Worm (Caenorhabditis elegans) whole organism, L4 larva: ENCODE measurements around the gene F47B8.13.

Experiments
- D1046.2 ChIP-seq: fragments of 200-800 bp; sonication (Bioruptor generic); IDR thresholded peaks from 2 replicates; pipeline ENCODE4 v1.3.6; 2022; ENCODE audit warnings: missing genetic modification characterization, missing compliant biosample characterization
- F10B5.3 ChIP-seq: sonication (generic microtip); optimal IDR thresholded peaks from 2 replicates; lab custom pipeline; 2016; ENCODE audit warnings: mild to moderate bottlenecking, missing genetic modification characterization, missing compliant biosample characterization
- F26F4.8 ChIP-seq: fragments of 200-800 bp; sonication (Bioruptor generic); conservative IDR thresholded peaks from 2 replicates; pipeline ENCODE4 v1.3.6; 2022; ENCODE audit warnings: missing genetic modification characterization, missing compliant biosample characterization
- F37D6.2 ChIP-seq: sonication (generic microtip); optimal IDR thresholded peaks from 2 replicates; lab custom pipeline; 2016; ENCODE audit warnings: mild to moderate bottlenecking, missing genetic modification characterization, missing compliant biosample characterization
- F49E8.2 ChIP-seq: sonication (generic microtip); optimal IDR thresholded peaks from 2 replicates; lab custom pipeline; 2016; ENCODE audit warnings: missing compliant biosample characterization, mild to moderate bottlenecking, missing genetic modification characterization, borderline replicate concordance
- T20F7.1 ChIP-seq: fragments of 200-800 bp; sonication (Bioruptor generic); optimal IDR thresholded peaks from 2 replicates; lab custom pipeline; 2018; ENCODE audit warnings: mild to moderate bottlenecking, missing genetic modification characterization, missing compliant biosample characterization
- T26A8.4 ChIP-seq: fragments of 200-800 bp; sonication (Bioruptor generic); IDR thresholded peaks from 2 replicates; pipeline ENCODE4 v1.3.6; 2022; ENCODE audit warnings: missing genetic modification characterization, missing compliant biosample characterization
- Y48G9A.11 ChIP-seq: fragments of 200-800 bp; sonication (Bioruptor generic); IDR thresholded peaks from 2 replicates; pipeline ENCODE4 v1.3.6; 2022; ENCODE audit warnings: missing genetic modification reagents, missing genetic modification characterization, missing compliant biosample characterization
- Y5F2A.4 ChIP-seq: fragments of 200-800 bp; sonication (Bioruptor generic); optimal IDR thresholded peaks from 2 replicates; lab custom pipeline; 2018; ENCODE audit warnings: mild to moderate bottlenecking, missing genetic modification characterization, missing compliant biosample characterization
- Y75B8A.6 ChIP-seq: fragments of 200-800 bp; sonication (Bioruptor generic); IDR thresholded peaks from 2 replicates; pipeline ENCODE4 v1.3.6; 2022; ENCODE audit warnings: missing genetic modification reagents, missing genetic modification characterization, missing compliant biosample characterization
- ZK337.2 ChIP-seq: fragments of 200-800 bp; sonication (Bioruptor generic); IDR thresholded peaks from 2 replicates; pipeline ENCODE4 v1.3.6; 2022; ENCODE audit warnings: missing genetic modification reagents, missing genetic modification characterization, missing compliant biosample characterization
- aly-2 ChIP-seq: sonication (generic microtip); optimal IDR thresholded peaks from 2 replicates; lab custom pipeline; 2018; ENCODE audit warnings: missing biosample characterization, missing genetic modification characterization
- ama-1 ChIP-seq: fragments of 150-350 bp; optimal IDR thresholded peaks from 2 replicates; lab custom pipeline; 2014; ENCODE audit warnings: inconsistent platforms, mixed read lengths
- arid-1 ChIP-seq: fragments of 200-800 bp; sonication (Bioruptor generic); conservative IDR thresholded peaks from 2 replicates; pipeline ENCODE4 v1.3.6; 2022; ENCODE audit warnings: missing genetic modification reagents, missing genetic modification characterization, missing compliant biosample characterization
- ceh-32 ChIP-seq: sonication (generic microtip); optimal IDR thresholded peaks from 2 replicates; lab custom pipeline; 2016; ENCODE audit warnings: mild to moderate bottlenecking, missing genetic modification characterization, missing compliant biosample characterization; ENCODE audit not compliant: poor library complexity
- ceh-44 ChIP-seq: fragments of 200-800 bp; sonication (Bioruptor generic); IDR thresholded peaks from 2 replicates; pipeline ENCODE4 v1.3.6; 2022; ENCODE audit warnings: missing genetic modification reagents, missing genetic modification characterization, missing compliant biosample characterization
- ces-1 ChIP-seq: fragments of 150-350 bp; sonication (generic microtip); optimal IDR thresholded peaks from 4 replicates; lab custom pipeline; 2014; ENCODE audit warnings: missing biosample characterization, missing genetic modification reagents, missing genetic modification characterization
- cey-2 ChIP-seq: sonication (generic microtip); optimal IDR thresholded peaks from 3 replicates; lab custom pipeline; 2017; ENCODE audit warnings: missing genetic modification characterization, mild to moderate bottlenecking, missing compliant biosample characterization, antibody characterized with exemption, borderline replicate concordance; ENCODE audit not compliant: insufficient read depth
- daf-12 ChIP-seq: fragments of 150-350 bp; optimal IDR thresholded peaks from 2 replicates; lab custom pipeline; 2014; ENCODE audit warnings: missing biosample characterization, missing genetic modification reagents, missing genetic modification characterization
- dmd-8 ChIP-seq: fragments of 200-800 bp; sonication (Bioruptor generic); IDR thresholded peaks from 2 replicates; pipeline ENCODE4 v1.3.6; 2022; ENCODE audit warnings: missing genetic modification characterization, missing compliant biosample characterization
- dmd-9 ChIP-seq: fragments of 200-800 bp; sonication (Bioruptor generic); IDR thresholded peaks from 2 replicates; pipeline ENCODE4 v1.3.6; 2022; ENCODE audit warnings: missing genetic modification reagents, missing genetic modification characterization, missing compliant biosample characterization
- duxl-1 ChIP-seq: sonication (generic microtip); optimal IDR thresholded peaks from 2 replicates; lab custom pipeline; 2016; ENCODE audit warnings: mild to moderate bottlenecking, missing genetic modification characterization, moderate library complexity, missing compliant biosample characterization; ENCODE audit not compliant: poor library complexity
- fkh-10 ChIP-seq: fragments of 150-350 bp; optimal IDR thresholded peaks from 2 replicates; lab custom pipeline; 2014; ENCODE audit warnings: missing biosample characterization, missing genetic modification reagents, missing genetic modification characterization
- fos-1 ChIP-seq: fragments of 150-350 bp; optimal IDR thresholded peaks from 2 replicates; lab custom pipeline; 2014; ENCODE audit warnings: missing biosample characterization, missing genetic modification characterization
- hlh-11 ChIP-seq: fragments of 200-800 bp; sonication (Bioruptor generic); optimal IDR thresholded peaks from 2 replicates; lab custom pipeline; 2018; ENCODE audit warnings: mild to moderate bottlenecking, missing genetic modification characterization, missing compliant biosample characterization
- hmg-1.1 ChIP-seq: fragments of 200-800 bp; sonication (Bioruptor generic); IDR thresholded peaks from 2 replicates; pipeline ENCODE4 v1.3.6; 2022; ENCODE audit warnings: missing genetic modification reagents, missing genetic modification characterization, missing compliant biosample characterization
- lim-7 ChIP-seq: fragments of 200-800 bp; sonication (Bioruptor generic); IDR thresholded peaks from 2 replicates; pipeline ENCODE4 v1.3.6; 2022; ENCODE audit warnings: missing genetic modification characterization, missing compliant biosample characterization
- lin-13 ChIP-seq: fragments of 150-350 bp; optimal IDR thresholded peaks from 2 replicates; lab custom pipeline; 2014; ENCODE audit warnings: missing biosample characterization, missing genetic modification reagents, missing genetic modification characterization
- lin-38 ChIP-seq: fragments of 200-800 bp; sonication (Bioruptor generic); IDR thresholded peaks from 2 replicates; pipeline ENCODE4 v1.3.6; 2022; ENCODE audit warnings: missing genetic modification reagents, missing genetic modification characterization, missing compliant biosample characterization
- lir-3 ChIP-seq: sonication (generic microtip); optimal IDR thresholded peaks from 2 replicates; lab custom pipeline; 2016; ENCODE audit warnings: mild to moderate bottlenecking, missing genetic modification characterization, missing compliant biosample characterization
- mdt-29 ChIP-seq: fragments of 200-800 bp; sonication (Bioruptor generic); IDR thresholded peaks from 2 replicates; pipeline ENCODE4 v1.3.6; 2022; ENCODE audit warnings: missing genetic modification reagents, missing genetic modification characterization, missing compliant biosample characterization
- mep-1 ChIP-seq: fragments of 150-350 bp; sonication (generic microtip); optimal IDR thresholded peaks from 3 replicates; lab custom pipeline; 2014; ENCODE audit warnings: missing biosample characterization, missing genetic modification characterization
- mes-2 ChIP-seq: sonication (generic microtip); optimal IDR thresholded peaks from 2 replicates; lab custom pipeline; 2016; ENCODE audit warnings: missing genotype, mild to moderate bottlenecking, missing genetic modification characterization, missing compliant biosample characterization; ENCODE audit not compliant: poor library complexity, severe bottlenecking
- mxl-2 ChIP-seq: fragments of 200-800 bp; sonication (Bioruptor generic); conservative IDR thresholded peaks from 2 replicates; pipeline ENCODE4 v1.3.6; 2022; ENCODE audit warnings: missing genetic modification reagents, missing genetic modification characterization, missing compliant biosample characterization
- mxl-3 ChIP-seq: fragments of 200-800 bp; sonication (Bioruptor generic); optimal IDR thresholded peaks from 2 replicates; lab custom pipeline; 2018; ENCODE audit warnings: mild to moderate bottlenecking, missing genetic modification characterization, missing compliant biosample characterization
- nhr-11 ChIP-seq: fragments of 150-350 bp; optimal IDR thresholded peaks from 2 replicates; lab custom pipeline; 2014; ENCODE audit warnings: missing biosample characterization, missing genetic modification characterization
- nhr-237 ChIP-seq: sonication (generic microtip); optimal IDR thresholded peaks from 2 replicates; lab custom pipeline; 2017; ENCODE audit warnings: missing biosample characterization, missing genetic modification characterization
- nhr-25 ChIP-seq: sonication (generic microtip); optimal IDR thresholded peaks from 2 replicates; lab custom pipeline; 2017; ENCODE audit warnings: missing genetic modification characterization, mild to moderate bottlenecking, missing compliant biosample characterization, antibody characterized with exemption, moderate library complexity, borderline replicate concordance; ENCODE audit not compliant: insufficient read depth
- nhr-48 ChIP-seq: sonication (generic microtip); optimal IDR thresholded peaks from 2 replicates; lab custom pipeline; 2016; ENCODE audit warnings: mild to moderate bottlenecking, missing genetic modification characterization, missing compliant biosample characterization
- nhr-77 ChIP-seq: fragments of 150-350 bp; optimal IDR thresholded peaks from 2 replicates; lab custom pipeline; 2014; ENCODE audit warnings: missing biosample characterization, missing genetic modification characterization
- pha-4 ChIP-seq, 2 experiments: fragments of 150-350 bp in 1 of 2; fragments of 200-800 bp in 1 of 2; sonication (Bioruptor generic) in 1 of 2; IDR thresholded peaks in 1 of 2; optimal IDR thresholded peaks in 1 of 2; 2 replicates each; pipeline versions ENCODE4 v1.3.6 to Lab custom; 2014 to 2022; ENCODE audit warnings: missing genetic modification characterization in 2 of 2, missing genetic modification reagents in 2 of 2, missing biosample characterization in 1 of 2, missing compliant biosample characterization in 1 of 2
- pqm-1 ChIP-seq: sonication (generic microtip); optimal IDR thresholded peaks from 2 replicates; lab custom pipeline; 2017; ENCODE audit warnings: missing biosample characterization, missing genetic modification characterization
- skn-1 ChIP-seq: fragments of 150-350 bp; optimal IDR thresholded peaks from 2 replicates; lab custom pipeline; 2014; ENCODE audit warnings: missing biosample characterization, missing genetic modification characterization
- tra-1 ChIP-seq: fragments of 200-800 bp; sonication (Bioruptor generic); IDR thresholded peaks from 2 replicates; pipeline ENCODE4 v1.3.6; 2022; ENCODE audit warnings: missing genetic modification reagents, missing genetic modification characterization, missing compliant biosample characterization
- unc-39 ChIP-seq: sonication (generic microtip); optimal IDR thresholded peaks from 2 replicates; lab custom pipeline; 2017; ENCODE audit warnings: missing biosample characterization, missing genetic modification characterization
- vab-7 ChIP-seq: fragments of 200-800 bp; sonication (Bioruptor generic); IDR thresholded peaks from 2 replicates; pipeline ENCODE4 v1.3.6; 2022; ENCODE audit warnings: missing genetic modification reagents, missing genetic modification characterization, missing compliant biosample characterization
- zag-1 ChIP-seq: fragments of 150-350 bp; optimal IDR thresholded peaks from 2 replicates; lab custom pipeline; 2014; ENCODE audit warnings: missing biosample characterization, missing genetic modification characterization
- zfp-2 ChIP-seq: sonication (generic microtip); optimal IDR thresholded peaks from 2 replicates; lab custom pipeline; 2016; ENCODE audit warnings: mild to moderate bottlenecking, missing genetic modification characterization, missing compliant biosample characterization
- zip-2 ChIP-seq: fragments of 150-350 bp; optimal IDR thresholded peaks from 2 replicates; lab custom pipeline; 2014; ENCODE audit warnings: missing biosample characterization, missing genetic modification characterization

Gene F47B8.13

DNA sequence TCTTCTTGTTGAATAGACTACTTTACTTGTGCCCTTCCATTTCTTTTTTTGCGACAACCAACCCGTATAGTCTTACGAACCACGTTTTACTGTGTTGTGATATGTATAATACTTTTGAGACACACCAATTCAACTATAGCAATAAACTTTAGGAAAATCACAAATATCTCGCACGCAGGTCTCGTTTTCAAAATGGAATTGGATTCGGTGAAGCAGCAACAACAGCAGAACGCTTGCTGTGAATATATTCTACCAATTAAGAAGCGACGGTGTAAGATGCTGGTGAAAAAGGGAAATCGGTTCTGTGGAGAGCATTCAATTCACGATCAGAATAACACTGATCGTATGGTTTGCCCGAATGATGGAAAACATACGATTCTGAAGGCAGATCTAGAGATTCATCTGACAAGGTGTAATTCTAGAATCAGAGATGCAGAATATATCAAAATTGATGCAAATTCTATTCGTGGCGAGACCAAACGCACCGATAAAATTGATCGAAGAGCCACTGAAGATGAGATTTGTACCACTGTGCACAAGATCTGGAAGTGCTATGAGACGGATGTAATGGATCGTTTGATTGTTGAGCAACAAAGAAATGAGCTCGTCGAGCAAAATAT is 34.8 kb upstream of the F47B8.13 start, which contains the start of gene Y49A3A.3 (continued):
- TF ChIP-seq F49E8.2 (tag; lab: Kevin White, UChicago), result no peak
- peak; percentile 31 for TF ChIP-seq mes-2 (tag; lab: Kevin White, UChicago)
- TF ChIP-seq ceh-32, result no peak
- TF ChIP-seq lir-3 (tag; lab: Kevin White, UChicago), result no peak
- no peak for TF ChIP-seq cey-2 (tag; lab: Kevin White, UChicago)
- TF ChIP-seq ZK337.2 (GFP tag; lab: Robert Waterston, UW), result no peak
- peak; percentile 7 for TF ChIP-seq lin-13
- no peak for TF ChIP-seq F10B5.3 (tag; lab: Kevin White, UChicago)
- no peak; the same call in 1 of the 2 replicates for TF ChIP-seq mdt-29
- no peak for TF ChIP-seq zag-1 (tag; lab: Kevin White, UChicago)
- no peak for TF ChIP-seq F37D6.2
- TF ChIP-seq aly-2 (tag; lab: Kevin White, UChicago), result peak; percentile 83
- TF ChIP-seq ceh-44 (GFP tag; lab: Robert Waterston, UW), result no peak
- peak; percentile 62 for TF ChIP-seq Y5F2A.4 (GFP tag; lab: Kevin White, UChicago)
- TF ChIP-seq pha-4 (GFP tag; IDR thresholded peaks at IDR 0.05; lab: Robert Waterston, UW), result peak; percentile 67
- TF ChIP-seq pha-4 (tag; optimal IDR thresholded peaks at IDR 0.05; lab: Kevin White, UChicago), result no peak
- no peak for TF ChIP-seq ces-1 (GFP tag; lab: Kevin White, UChicago)
- peak; percentile 58 for TF ChIP-seq nhr-237 (tag; lab: Kevin White, UChicago)
- TF ChIP-seq dmd-9 (GFP tag; lab: Robert Waterston, UW), result no peak
- no peak for TF ChIP-seq daf-12 (tag; lab: Kevin White, UChicago)
- TF ChIP-seq lin-38 (GFP tag; lab: Robert Waterston, UW), result peak; percentile 66
- peak; percentile 37; the same call in 1 of the 2 replicates for TF ChIP-seq hmg-1.1 (GFP tag; lab: Robert Waterston, UW)
- TF ChIP-seq D1046.2 (GFP tag; lab: Robert Waterston, UW), result 0 out of 2 replicates have a peak, but pooled peaks have one; percentile 7
- 0 out of 2 replicates have a peak, but pooled peaks have one; percentile 7 for TF ChIP-seq mxl-2
- peak; percentile 80 for TF ChIP-seq ama-1 (lab: Kevin White, UChicago)
- no peak for TF ChIP-seq lim-7 (GFP tag; lab: Robert Waterston, UW)
- no peak for TF ChIP-seq zfp-2 (tag; lab: Kevin White, UChicago)
- no peak for TF ChIP-seq tra-1 (GFP tag; lab: Robert Waterston, UW)
- TF ChIP-seq nhr-77 (tag; lab: Kevin White, UChicago), result no peak
- TF ChIP-seq T20F7.1 (GFP tag; lab: Kevin White, UChicago), result peak; percentile 60
- TF ChIP-seq dmd-8 (GFP tag; lab: Robert Waterston, UW), result no peak
- no peak for TF ChIP-seq fkh-10
- no peak for TF ChIP-seq fos-1 (tag; lab: Kevin White, UChicago)
- TF ChIP-seq unc-39, result no peak
- TF ChIP-seq mxl-3 (GFP tag; lab: Kevin White, UChicago), result peak; percentile 9
- no peak for TF ChIP-seq skn-1 (tag; lab: Kevin White, UChicago)
- peak; percentile 58; the same call in 1 of the 2 replicates for TF ChIP-seq arid-1 (GFP tag; lab: Robert Waterston, UW)
- peak; percentile 59 for TF ChIP-seq nhr-25 (tag; lab: Kevin White, UChicago)
- peak; percentile 49; the same call in 1 of the 2 replicates for TF ChIP-seq vab-7 (GFP tag; lab: Robert Waterston, UW)
- TF ChIP-seq zip-2 (tag; lab: Kevin White, UChicago), result no peak
- TF ChIP-seq nhr-48 (tag; lab: Kevin White, UChicago), result peak; percentile 57
- peak; percentile 37 for TF ChIP-seq duxl-1
- TF ChIP-seq Y75B8A.6 (GFP tag; lab: Robert Waterston, UW), result no peak
- TF ChIP-seq hlh-11, result peak; percentile 55
- peak; percentile 27; the same call in 1 of the 2 replicates for TF ChIP-seq F26F4.8 (GFP tag; lab: Robert Waterston, UW)
- no peak for TF ChIP-seq nhr-11 (tag; lab: Kevin White, UChicago)
- TF ChIP-seq T26A8.4 (GFP tag; lab: Robert Waterston, UW), result peak; percentile 86
- no peak for TF ChIP-seq pqm-1 (tag; lab: Kevin White, UChicago)
- no peak for TF ChIP-seq Y48G9A.11 (GFP tag; lab: Robert Waterston, UW)
- TF ChIP-seq mep-1 (tag; lab: Kevin White, UChicago), result peak; percentile 70
